Worm (Caenorhabditis elegans) whole organism, L1 larva: ENCODE data around the gene sra-14.

Experiments used
- C04F5.9 ChIP-seq: sonication (generic microtip); optimal IDR thresholded peaks from 2 replicates; lab custom pipeline; 2016; ENCODE audit warnings: missing genetic modification characterization, missing compliant biosample characterization
- C16A3.4 ChIP-seq: fragments of 150-350 bp; optimal IDR thresholded peaks from 2 replicates; lab custom pipeline; 2014; ENCODE audit warnings: missing biosample characterization, missing genetic modification characterization
- C34B4.2 ChIP-seq: sonication (generic microtip); optimal IDR thresholded peaks from 2 replicates; lab custom pipeline; 2017; ENCODE audit warnings: mild to moderate bottlenecking, missing genetic modification characterization, missing compliant biosample characterization
- F16B12.6 ChIP-seq: fragments of 150-350 bp; optimal IDR thresholded peaks from 2 replicates; lab custom pipeline; 2014; ENCODE audit warnings: missing biosample characterization, missing genetic modification characterization
- aly-2 ChIP-seq: fragments of 150-350 bp; optimal IDR thresholded peaks from 2 replicates; lab custom pipeline; 2014; ENCODE audit warnings: missing biosample characterization, missing genetic modification characterization
- blmp-1 ChIP-seq: fragments of 150-350 bp; optimal IDR thresholded peaks from 2 replicates; lab custom pipeline; 2014; ENCODE audit warnings: missing biosample characterization, missing genetic modification characterization
- ceh-8 ChIP-seq: fragments of 200-800 bp; sonication (Bioruptor generic); optimal IDR thresholded peaks from 2 replicates; lab custom pipeline; 2018; ENCODE audit warnings: mild to moderate bottlenecking, missing genetic modification characterization, moderate library complexity, missing compliant biosample characterization
- ceh-88 ChIP-seq: fragments of 200-800 bp; sonication (Bioruptor generic); IDR thresholded peaks from 2 replicates; pipeline ENCODE4 v1.3.6; 2022; ENCODE audit warnings: missing genetic modification characterization, missing compliant biosample characterization
- ceh-90 ChIP-seq: sonication (generic microtip); optimal IDR thresholded peaks from 2 replicates; lab custom pipeline; 2016; ENCODE audit warnings: missing genetic modification characterization, missing compliant biosample characterization
- dpl-1 ChIP-seq, 3 experiments: fragments of 150-350 bp in 2 of 3; sonication (generic microtip) in 1 of 3; optimal IDR thresholded peaks; 2 replicates each; lab custom pipeline; 2014 to 2017; ENCODE audit warnings: missing biosample characterization in 3 of 3, missing genetic modification characterization in 3 of 3, missing genetic modification reagents in 3 of 3
- efl-1 ChIP-seq, 4 experiments: fragments of 150-350 bp; optimal IDR thresholded peaks in 3 of 4; peaks in 1 of 4; 1 replicate in 1 of 4; 2 replicates in 3 of 4; lab custom pipeline; 2014; ENCODE audit warnings: missing biosample characterization in 2 of 4, missing genetic modification characterization in 2 of 4, missing genetic modification reagents in 2 of 4
- egl-13 ChIP-seq: sonication (generic microtip); optimal IDR thresholded peaks from 2 replicates; lab custom pipeline; 2016; ENCODE audit warnings: missing genotype, missing genetic modification reagents, missing genetic modification characterization, missing compliant biosample characterization
- fkh-8 ChIP-seq: sonication (generic microtip); optimal IDR thresholded peaks from 2 replicates; lab custom pipeline; 2016; ENCODE audit warnings: mild to moderate bottlenecking, missing genetic modification characterization, missing compliant biosample characterization
- fos-1 ChIP-seq: fragments of 150-350 bp; optimal IDR thresholded peaks from 2 replicates; lab custom pipeline; 2014; ENCODE audit warnings: missing biosample characterization, missing genetic modification characterization
- isw-1 ChIP-seq: fragments of 200-800 bp; sonication (Bioruptor generic); IDR thresholded peaks from 2 replicates; pipeline ENCODE4 v1.3.6; 2022; ENCODE audit warnings: missing genetic modification characterization, missing compliant biosample characterization
- lin-13 ChIP-seq: fragments of 150-350 bp; optimal IDR thresholded peaks from 2 replicates; lab custom pipeline; 2014; ENCODE audit warnings: missing biosample characterization, missing genetic modification reagents, missing genetic modification characterization
- lin-14 ChIP-seq: fragments of 200-800 bp; sonication (Bioruptor generic); optimal IDR thresholded peaks from 2 replicates; lab custom pipeline; 2018; ENCODE audit warnings: mild to moderate bottlenecking, missing genetic modification characterization, moderate library complexity, missing compliant biosample characterization
- lin-35 ChIP-seq, 2 experiments: fragments of 150-350 bp; optimal IDR thresholded peaks; 2 replicates each; lab custom pipeline; 2014; ENCODE audit warnings: missing biosample characterization in 2 of 2, missing genetic modification characterization in 2 of 2, missing genetic modification reagents in 2 of 2
- lir-3 ChIP-seq: sonication (generic microtip); optimal IDR thresholded peaks from 2 replicates; lab custom pipeline; 2016; ENCODE audit warnings: mild to moderate bottlenecking, missing genetic modification characterization, moderate library complexity, missing compliant biosample characterization; ENCODE audit not compliant: poor library complexity
- lsy-2 ChIP-seq, 2 experiments: fragments of 150-350 bp; optimal IDR thresholded peaks; 2 replicates each; lab custom pipeline; 2014; ENCODE audit warnings: missing biosample characterization in 2 of 2, missing genetic modification characterization in 2 of 2
- mab-9 ChIP-seq: fragments of 200-800 bp; sonication (Bioruptor generic); IDR thresholded peaks from 2 replicates; pipeline ENCODE4 v1.3.6; 2022; ENCODE audit warnings: missing genetic modification reagents, missing genetic modification characterization, missing compliant biosample characterization
- mep-1 ChIP-seq: fragments of 150-350 bp; optimal IDR thresholded peaks from 2 replicates; lab custom pipeline; 2014; ENCODE audit warnings: missing biosample characterization, missing genetic modification characterization
- nhr-20 ChIP-seq: sonication (generic microtip); optimal IDR thresholded peaks from 2 replicates; lab custom pipeline; 2016; ENCODE audit warnings: mild to moderate bottlenecking, missing genetic modification characterization, missing compliant biosample characterization
- nhr-47 ChIP-seq: sonication (generic microtip); optimal IDR thresholded peaks from 2 replicates; lab custom pipeline; 2016; ENCODE audit warnings: mild to moderate bottlenecking, missing genetic modification characterization, moderate library complexity, missing compliant biosample characterization
- nhr-77 ChIP-seq: fragments of 150-350 bp; optimal IDR thresholded peaks from 2 replicates; lab custom pipeline; 2014; ENCODE audit warnings: missing biosample characterization, missing genetic modification characterization
- nhr-85 ChIP-seq: sonication (generic microtip); peaks from one replicate; lab custom pipeline; 2016; ENCODE audit warnings: missing genetic modification characterization, inconsistent platforms, missing compliant biosample characterization
- nhr-90 ChIP-seq: sonication (generic microtip); optimal IDR thresholded peaks from 2 replicates; lab custom pipeline; 2016; ENCODE audit warnings: mild to moderate bottlenecking, missing genetic modification characterization, missing compliant biosample characterization; ENCODE audit not compliant: poor library complexity
- pax-3 ChIP-seq: fragments of 200-800 bp; sonication (Bioruptor generic); optimal IDR thresholded peaks from 2 replicates; lab custom pipeline; 2018; ENCODE audit warnings: mild to moderate bottlenecking, missing genetic modification characterization, moderate library complexity, missing compliant biosample characterization
- rnt-1 ChIP-seq: sonication (generic microtip); optimal IDR thresholded peaks from 2 replicates; lab custom pipeline; 2016; ENCODE audit warnings: mild to moderate bottlenecking, missing genetic modification characterization, moderate library complexity, missing compliant biosample characterization
- skn-1 ChIP-seq: fragments of 150-350 bp; optimal IDR thresholded peaks from 2 replicates; lab custom pipeline; 2014; ENCODE audit warnings: missing biosample characterization, missing genetic modification characterization
- tbx-2 ChIP-seq: sonication (generic microtip); optimal IDR thresholded peaks from 2 replicates; lab custom pipeline; 2016; ENCODE audit warnings: missing genetic modification characterization, missing compliant biosample characterization
- unc-62 ChIP-seq: fragments of 150-350 bp; optimal IDR thresholded peaks from 2 replicates; lab custom pipeline; 2014; ENCODE audit warnings: missing biosample characterization, missing genetic modification reagents, missing genetic modification characterization
- unc-86 ChIP-seq: sonication (generic microtip); optimal IDR thresholded peaks from 2 replicates; lab custom pipeline; 2016; ENCODE audit warnings: missing genetic modification characterization, missing compliant biosample characterization
- xbp-1 ChIP-seq: sonication (generic microtip); optimal IDR thresholded peaks from 2 replicates; lab custom pipeline; 2016; ENCODE audit warnings: missing genetic modification characterization, missing compliant biosample characterization
- zip-4 ChIP-seq: fragments of 200-800 bp; sonication (Bioruptor generic); optimal IDR thresholded peaks from 2 replicates; lab custom pipeline; 2018; ENCODE audit warnings: mild to moderate bottlenecking, missing genetic modification characterization, moderate library complexity, missing compliant biosample characterization
- ztf-11 ChIP-seq, 2 experiments: sonication (generic microtip); optimal IDR thresholded peaks; 2 replicates each; lab custom pipeline; 2016 to 2017; ENCODE audit warnings: missing genetic modification characterization in 2 of 2, missing biosample characterization in 1 of 2, missing compliant biosample characterization in 1 of 2
- ztf-4 ChIP-seq: fragments of 150-350 bp; optimal IDR thresholded peaks from 2 replicates; lab custom pipeline; 2014; ENCODE audit warnings: missing biosample characterization, missing genetic modification characterization

Gene sra-14

ce11 chrII:12914514-12915075 lies 29.5 kb downstream of the sra-14 start, which contains the start of gene F35C5.12 (continued):
- TF ChIP-seq ceh-88 (GFP tag; lab: Robert Waterston, UW) (no peak), skn-1 (peak; percentile 22), rnt-1 (peak; percentile 92), lir-3 (peak; percentile 79), nhr-47 (peak; percentile 65), fkh-8 (tag; lab: Kevin White, UChicago) (no peak), egl-13 (tag; lab: Kevin White, UChicago) (peak; percentile 54), aly-2 (tag; lab: Kevin White, UChicago) (no peak), pax-3 (tag; lab: Kevin White, UChicago) (peak; percentile 52), F16B12.6 (tag; lab: Kevin White, UChicago) (no peak), unc-62 (GFP tag; lab: Kevin White, UChicago) (no peak), nhr-90 (tag; lab: Kevin White, UChicago) (peak; percentile 78), nhr-77 (tag; lab: Kevin White, UChicago) (no peak), ceh-8 (peak; percentile 33), zip-4 (GFP tag; lab: Kevin White, UChicago) (no peak), xbp-1 (peak; percentile 59), C04F5.9 (peak; percentile 18), ztf-4 (tag; lab: Kevin White, UChicago) (no peak), C16A3.4 (tag; lab: Kevin White, UChicago) (peak; percentile 18), nhr-20 (tag; lab: Kevin White, UChicago) (peak; percentile 58), mab-9 (0 out of 2 replicates have a peak, but pooled peaks have one; percentile 18), C34B4.2 (tag; lab: Kevin White, UChicago) (no peak), unc-86 (tag; lab: Kevin White, UChicago) (no peak)
- TF ChIP-seq, all 84 proteins: peak for 38

ce11 chrII:12918960-12919553 lies 34.0 kb downstream of the sra-14 start, which contains the start of the genes F58G1.2 and wago-4:
Gene F58G1.2 (minus strand): TSS chrII:12919010.
Gene wago-4 (plus strand): TSS chrII:12919551.
- TF ChIP-seq mep-1 (tag; lab: Kevin White, UChicago): peak; percentile 8
- TF ChIP-seq skn-1: peak; percentile 35
- peak; percentile 14 for TF ChIP-seq lin-13 (GFP tag; lab: Kevin White, UChicago)
- no peak for TF ChIP-seq C16A3.4 (tag; lab: Kevin White, UChicago)
- TF ChIP-seq nhr-85 (tag; lab: Kevin White, UChicago): peak; percentile 68
- peak; percentile 10 for TF ChIP-seq rnt-1
- TF ChIP-seq nhr-77 (tag; lab: Kevin White, UChicago): no peak
- TF ChIP-seq C34B4.2 (tag; lab: Kevin White, UChicago): no peak
- TF ChIP-seq isw-1 (GFP tag; lab: Robert Waterston, UW): 0 out of 2 replicates have a peak, but pooled peaks have one; percentile 3
- TF ChIP-seq lsy-2 (tag; optimal IDR thresholded peaks at IDR 0.05; lab: Kevin White, UChicago): peak in 1 of 2 experiments; percentile 94
- no peak for TF ChIP-seq blmp-1 (tag; lab: Kevin White, UChicago)
- TF ChIP-seq tbx-2 (tag; lab: Kevin White, UChicago): no peak
- TF ChIP-seq ztf-11 (tag; optimal IDR thresholded peaks at IDR 0.05; lab: Kevin White, UChicago): no peak
- no peak for TF ChIP-seq fos-1
- no peak for TF ChIP-seq lin-14 (GFP tag; lab: Kevin White, UChicago)
- TF ChIP-seq dpl-1 (GFP tag; optimal IDR thresholded peaks at IDR 0.05; lab: Kevin White, UChicago): peak; percentile 23 to 70 (median 41)
- TF ChIP-seq ceh-90 (tag; lab: Kevin White, UChicago): no peak
- peak; percentile 56 to 58 for TF ChIP-seq efl-1 (optimal IDR thresholded peaks at IDR 0.05; lab: Kevin White, UChicago)
- TF ChIP-seq efl-1 (GFP tag; optimal IDR thresholded peaks at IDR 0.05 in 1 of 2; lab: Kevin White, UChicago): peak; percentile 71 to 91
- TF ChIP-seq lin-35 (GFP tag; optimal IDR thresholded peaks at IDR 0.05; lab: Kevin White, UChicago): peak; percentile 26 to 54
